Worm (Caenorhabditis elegans) whole organism, dauer: ENCODE results near the gene wdr-4.

Source experiments
- unc-62 ChIP-seq: sonication (generic microtip); optimal IDR thresholded peaks from 2 replicates; lab custom pipeline; 2017; ENCODE audit warnings: missing biosample characterization, missing genetic modification reagents, missing genetic modification characterization

The wdr-4 gene

DNA sequence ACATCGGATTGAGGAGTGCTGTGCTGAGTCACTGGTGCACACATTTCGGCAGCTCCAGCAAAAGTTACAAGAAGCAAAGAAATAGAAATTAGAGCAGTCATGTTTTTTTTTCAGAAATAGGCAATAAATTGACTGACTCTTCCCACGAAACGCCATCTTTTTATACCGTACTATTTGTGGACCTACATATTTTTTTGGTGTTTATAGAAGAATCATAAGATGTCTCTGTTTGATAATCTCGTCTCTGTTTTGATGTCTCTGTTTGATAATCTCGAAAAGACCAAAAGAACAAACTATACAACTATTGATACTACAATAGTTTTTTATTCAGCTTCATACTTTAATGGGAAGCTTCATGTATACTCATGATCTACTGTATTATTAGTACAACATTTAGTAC is 8.8 kb downstream of the wdr-4 start, which contains the start of gene Y102E9.3:
TSS of gene Y102E9.3 (minus strand) at position 101 of the 400 bp plus-strand sequence.
- TF ChIP-seq unc-62: no peak

DNA sequence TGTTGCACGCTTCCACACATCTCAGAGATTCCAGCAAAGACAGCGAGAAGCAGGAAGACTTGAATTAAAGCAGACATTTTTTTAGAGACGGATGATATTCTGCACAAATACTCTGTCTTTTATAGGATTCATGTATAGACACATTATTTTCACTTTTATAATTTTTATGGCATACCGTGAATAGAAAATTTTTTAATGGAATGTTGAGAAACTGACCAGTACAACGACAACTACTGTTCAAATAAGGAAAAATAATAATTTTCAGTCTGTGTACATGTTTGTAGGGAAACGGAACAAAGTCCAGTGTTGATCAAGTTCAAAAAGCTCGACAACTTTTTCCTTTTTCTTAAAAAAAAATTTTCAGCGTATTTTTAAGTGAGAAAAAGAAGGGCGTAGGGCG is 11.0 kb downstream of the wdr-4 start, which contains the start of gene Y102E9.6:
TSS of gene Y102E9.6 (minus strand) at position 101 of the 400 bp plus-strand sequence.
- no peak for TF ChIP-seq unc-62

DNA sequence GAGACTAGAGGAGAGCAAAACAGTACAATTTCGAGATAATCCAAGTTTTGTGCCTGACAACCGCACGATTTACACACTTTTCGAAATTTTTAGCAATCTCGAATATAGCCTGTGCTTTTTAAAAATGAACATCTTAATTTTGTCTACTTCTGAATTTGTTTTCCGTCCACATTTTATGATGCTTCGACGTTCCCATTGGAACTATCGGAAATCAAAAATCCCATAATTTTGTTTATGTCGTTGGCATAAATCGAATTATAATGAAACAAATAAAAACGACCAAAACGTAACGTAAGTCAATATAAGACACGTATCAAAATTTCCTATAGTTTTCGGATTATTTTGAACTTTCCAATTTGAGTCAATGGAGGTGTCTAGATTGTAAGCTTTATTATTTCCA is 11.4 kb downstream of the wdr-4 start, which contains the start of gene K07E12.2:
TSS of gene K07E12.2 (plus strand) at position 301 of the 400 bp plus-strand sequence.
- TF ChIP-seq unc-62: no peak

DNA sequence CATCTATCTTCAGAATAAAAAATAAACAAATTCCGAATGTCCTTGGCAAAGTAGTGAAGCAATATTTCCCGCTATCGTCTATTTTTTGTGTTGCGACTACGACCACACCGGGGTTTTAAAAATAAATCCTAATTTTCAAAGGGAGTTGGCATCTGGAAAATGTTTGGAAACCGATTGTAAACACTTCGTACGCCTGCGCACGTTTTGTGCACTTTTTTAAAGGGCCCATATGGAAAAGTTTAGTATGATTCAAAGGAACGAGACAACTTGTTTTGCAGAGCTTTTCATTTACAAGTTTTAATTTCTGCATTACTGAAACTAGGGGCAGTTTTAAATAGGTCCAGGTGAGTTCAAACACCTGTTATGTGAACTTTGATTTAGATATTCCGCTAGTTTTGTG is 14.5 kb downstream of the wdr-4 start:
- no peak for TF ChIP-seq unc-62

DNA sequence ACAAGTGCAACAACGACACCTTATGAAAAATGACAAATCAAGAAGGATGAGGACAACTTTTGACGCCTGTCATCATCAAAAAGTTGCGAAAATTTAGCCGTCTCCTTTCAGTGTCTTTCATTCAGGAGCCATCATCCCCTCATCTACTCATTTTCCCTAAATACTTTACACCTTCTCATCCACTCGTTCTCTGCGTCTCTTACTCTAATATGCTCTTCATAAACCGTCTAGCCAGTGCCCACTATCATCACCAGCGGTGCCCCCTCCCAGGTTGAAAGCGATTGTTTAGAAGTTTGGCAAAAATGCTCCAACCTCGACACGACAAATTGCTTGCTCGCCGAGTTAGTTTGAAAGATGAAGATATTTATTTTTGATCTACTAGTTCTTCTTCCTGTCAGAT is 17.0 kb downstream of the wdr-4 start:
- no peak for TF ChIP-seq unc-62

DNA sequence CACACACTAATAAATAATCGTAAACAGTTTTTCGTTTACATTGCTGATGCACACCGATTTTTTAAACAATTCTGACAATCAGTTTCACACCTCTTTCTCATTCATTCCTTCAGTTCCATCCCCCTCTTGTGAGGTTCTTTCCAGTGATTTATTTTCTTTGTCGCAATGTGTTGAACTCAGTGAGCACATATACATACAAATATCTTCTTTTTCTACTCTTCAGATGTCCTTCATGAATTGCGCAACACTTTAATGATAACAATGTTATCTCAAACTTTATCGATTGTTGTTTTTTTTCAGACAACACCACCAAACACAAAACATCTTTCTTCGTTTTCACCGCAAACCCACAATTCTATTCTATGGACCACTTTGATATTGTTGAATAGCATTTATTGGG is 20.4 kb downstream of the wdr-4 start, which contains the start of gene dig-1:
TSS of gene dig-1 (plus strand) at position 301 of the 400 bp plus-strand sequence.
- TF ChIP-seq unc-62: no peak

DNA sequence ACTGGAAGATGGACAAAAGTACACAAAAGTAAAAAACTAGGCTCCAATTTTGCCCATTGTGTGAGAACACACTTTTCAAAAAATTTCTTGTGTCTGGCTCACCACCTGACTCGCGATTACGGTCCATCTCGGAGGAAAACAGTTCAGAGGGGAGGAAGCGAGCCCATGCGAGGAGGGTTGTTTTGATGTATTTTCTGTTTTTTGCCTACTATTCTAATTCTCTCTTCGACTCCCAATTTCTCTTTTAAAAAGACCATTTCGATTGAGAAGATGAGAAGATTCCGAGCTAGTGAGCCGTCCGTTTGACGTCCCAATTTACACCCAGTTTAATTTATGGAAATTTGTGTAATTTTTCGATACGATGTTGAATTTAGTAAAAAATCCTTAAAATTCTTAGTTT is 21.1 kb downstream of the wdr-4 start:
- no peak for TF ChIP-seq unc-62

DNA sequence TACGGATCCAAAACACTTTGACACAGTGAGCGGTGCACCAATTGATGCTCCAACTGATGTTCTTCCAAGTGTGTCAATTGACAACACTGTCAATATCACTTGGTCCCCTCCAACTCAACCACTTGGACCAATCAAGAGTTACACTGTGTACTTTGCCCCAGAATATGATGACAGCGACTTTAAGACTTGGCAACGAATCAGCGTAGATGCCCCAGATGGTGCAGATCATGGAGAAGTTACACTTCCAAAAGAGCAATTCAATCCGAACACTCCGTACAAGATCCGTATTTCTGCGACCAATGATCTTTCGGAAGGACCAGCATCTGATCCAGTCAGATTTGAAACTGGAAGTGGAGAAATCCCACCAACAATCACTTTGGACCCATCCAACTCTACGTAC is 27.0 kb downstream of the wdr-4 start:
- TF ChIP-seq unc-62: no peak

DNA sequence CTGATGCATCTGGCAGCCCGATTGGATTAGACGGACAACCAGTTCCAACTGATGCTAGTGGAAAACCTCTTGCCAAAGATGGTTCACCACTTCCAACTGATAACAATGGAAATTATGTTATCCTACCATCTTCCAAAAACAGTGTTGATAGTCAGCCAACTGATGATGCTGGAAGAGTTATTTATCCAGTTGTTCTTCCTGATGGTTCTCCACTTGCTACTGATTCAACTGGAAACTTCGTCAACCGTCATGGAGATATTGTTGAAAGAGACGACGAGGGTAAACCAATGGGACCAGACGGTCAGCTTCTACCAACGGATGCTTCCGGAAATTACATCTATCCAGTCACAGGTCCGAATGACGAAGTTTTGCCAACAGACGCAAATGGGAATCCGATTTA is 31.2 kb downstream of the wdr-4 start:
- TF ChIP-seq unc-62: no peak
